Worm (Caenorhabditis elegans) whole organism, L1 larva: ENCODE results near the gene F44E2.8.

ENCODE experiments used
- C04F5.9 ChIP-seq: sonication (generic microtip); optimal IDR thresholded peaks from 2 replicates; lab custom pipeline; 2016; ENCODE audit warnings: missing genetic modification characterization, missing compliant biosample characterization
- C16A3.4 ChIP-seq: fragments of 150-350 bp; optimal IDR thresholded peaks from 2 replicates; lab custom pipeline; 2014; ENCODE audit warnings: missing biosample characterization, missing genetic modification characterization
- F16B12.6 ChIP-seq: fragments of 150-350 bp; optimal IDR thresholded peaks from 2 replicates; lab custom pipeline; 2014; ENCODE audit warnings: missing biosample characterization, missing genetic modification characterization
- Y116A8C.19 ChIP-seq: sonication (generic microtip); optimal IDR thresholded peaks from 2 replicates; lab custom pipeline; 2016; ENCODE audit warnings: missing compliant biosample characterization, missing genetic modification characterization, borderline replicate concordance
- aha-1 ChIP-seq: fragments of 150-350 bp; optimal IDR thresholded peaks from 2 replicates; lab custom pipeline; 2014; ENCODE audit warnings: missing biosample characterization, missing genetic modification characterization
- alr-1 ChIP-seq: fragments of 200-800 bp; sonication (Bioruptor generic); optimal IDR thresholded peaks from 2 replicates; lab custom pipeline; 2018; ENCODE audit warnings: borderline replicate concordance, mild to moderate bottlenecking, missing genetic modification characterization, missing compliant biosample characterization
- aly-2 ChIP-seq: fragments of 150-350 bp; optimal IDR thresholded peaks from 2 replicates; lab custom pipeline; 2014; ENCODE audit warnings: missing biosample characterization, missing genetic modification characterization
- blmp-1 ChIP-seq: fragments of 150-350 bp; optimal IDR thresholded peaks from 2 replicates; lab custom pipeline; 2014; ENCODE audit warnings: missing biosample characterization, missing genetic modification characterization
- ceh-63 ChIP-seq: fragments of 200-800 bp; sonication (Bioruptor generic); optimal IDR thresholded peaks from 2 replicates; lab custom pipeline; 2018; ENCODE audit warnings: mild to moderate bottlenecking, missing genetic modification characterization, missing compliant biosample characterization
- ceh-8 ChIP-seq: fragments of 200-800 bp; sonication (Bioruptor generic); optimal IDR thresholded peaks from 2 replicates; lab custom pipeline; 2018; ENCODE audit warnings: mild to moderate bottlenecking, missing genetic modification characterization, moderate library complexity, missing compliant biosample characterization
- ceh-82 ChIP-seq, 3 experiments: fragments of 150-350 bp in 1 of 3; sonication (generic microtip) in 2 of 3; optimal IDR thresholded peaks; 2 replicates each; lab custom pipeline; 2014 to 2017; ENCODE audit warnings: missing biosample characterization in 3 of 3, missing genetic modification characterization in 3 of 3
- ceh-88 ChIP-seq: fragments of 200-800 bp; sonication (Bioruptor generic); IDR thresholded peaks from 2 replicates; pipeline ENCODE4 v1.3.6; 2022; ENCODE audit warnings: missing genetic modification characterization, missing compliant biosample characterization
- ces-1 ChIP-seq: fragments of 150-350 bp; optimal IDR thresholded peaks from 2 replicates; lab custom pipeline; 2014; ENCODE audit warnings: missing biosample characterization, missing genetic modification reagents, missing genetic modification characterization
- dpl-1 ChIP-seq, 3 experiments: fragments of 150-350 bp in 2 of 3; sonication (generic microtip) in 1 of 3; optimal IDR thresholded peaks; 2 replicates each; lab custom pipeline; 2014 to 2017; ENCODE audit warnings: missing biosample characterization in 3 of 3, missing genetic modification characterization in 3 of 3, missing genetic modification reagents in 3 of 3
- efl-3 ChIP-seq: fragments of 200-800 bp; sonication (Bioruptor generic); optimal IDR thresholded peaks from 2 replicates; lab custom pipeline; 2018; ENCODE audit warnings: mild to moderate bottlenecking, missing genetic modification characterization, missing compliant biosample characterization
- egl-13 ChIP-seq: sonication (generic microtip); optimal IDR thresholded peaks from 2 replicates; lab custom pipeline; 2016; ENCODE audit warnings: missing genotype, missing genetic modification reagents, missing genetic modification characterization, missing compliant biosample characterization
- egl-27 ChIP-seq, 2 experiments: fragments of 150-350 bp in 1 of 2; sonication (generic microtip); optimal IDR thresholded peaks; 3 replicates each; lab custom pipeline; 2017 to 2018; ENCODE audit warnings: missing biosample characterization in 2 of 2, missing genetic modification characterization in 2 of 2, missing genetic modification reagents in 2 of 2
- elt-2 ChIP-seq: sonication (generic microtip); optimal IDR thresholded peaks from 2 replicates; lab custom pipeline; 2016; ENCODE audit warnings: missing genetic modification characterization, mild to moderate bottlenecking, inconsistent platforms, missing compliant biosample characterization, missing genetic modification reagents
- ets-5 ChIP-seq: fragments of 200-800 bp; sonication (Bioruptor generic); IDR thresholded peaks from 2 replicates; pipeline ENCODE4 v1.3.6; 2022; ENCODE audit warnings: missing genetic modification characterization, missing compliant biosample characterization
- fkh-8 ChIP-seq: sonication (generic microtip); optimal IDR thresholded peaks from 2 replicates; lab custom pipeline; 2016; ENCODE audit warnings: mild to moderate bottlenecking, missing genetic modification characterization, missing compliant biosample characterization
- grh-1 ChIP-seq: fragments of 200-800 bp; sonication (Bioruptor generic); IDR thresholded peaks from 2 replicates; pipeline ENCODE4 v1.3.6; 2022; ENCODE audit warnings: missing genetic modification reagents, missing genetic modification characterization, missing compliant biosample characterization
- hlh-4 ChIP-seq: sonication (generic microtip); optimal IDR thresholded peaks from 2 replicates; lab custom pipeline; 2016; ENCODE audit warnings: mild to moderate bottlenecking, missing genetic modification characterization, missing compliant biosample characterization
- irx-1 ChIP-seq: sonication (generic microtip); optimal IDR thresholded peaks from 2 replicates; lab custom pipeline; 2016; ENCODE audit warnings: missing genetic modification characterization, missing compliant biosample characterization
- isw-1 ChIP-seq: fragments of 200-800 bp; sonication (Bioruptor generic); IDR thresholded peaks from 2 replicates; pipeline ENCODE4 v1.3.6; 2022; ENCODE audit warnings: missing genetic modification characterization, missing compliant biosample characterization
- lin-13 ChIP-seq: fragments of 150-350 bp; optimal IDR thresholded peaks from 2 replicates; lab custom pipeline; 2014; ENCODE audit warnings: missing biosample characterization, missing genetic modification reagents, missing genetic modification characterization
- lin-14 ChIP-seq: fragments of 200-800 bp; sonication (Bioruptor generic); optimal IDR thresholded peaks from 2 replicates; lab custom pipeline; 2018; ENCODE audit warnings: mild to moderate bottlenecking, missing genetic modification characterization, moderate library complexity, missing compliant biosample characterization
- lin-15B ChIP-seq: fragments of 150-350 bp; sonication (generic microtip); optimal IDR thresholded peaks from 3 replicates; lab custom pipeline; 2014; ENCODE audit warnings: missing biosample characterization, missing genetic modification characterization
- mdl-1 ChIP-seq, 2 experiments: fragments of 150-350 bp; optimal IDR thresholded peaks; 2 replicates each; lab custom pipeline; 2014 to 2017; ENCODE audit warnings: missing biosample characterization in 2 of 2, missing genetic modification characterization in 2 of 2, inconsistent platforms in 1 of 2
- nhr-11 ChIP-seq: fragments of 150-350 bp; optimal IDR thresholded peaks from 2 replicates; lab custom pipeline; 2014; ENCODE audit warnings: missing biosample characterization, missing genetic modification characterization
- nhr-12 ChIP-seq: sonication (generic microtip); optimal IDR thresholded peaks from 2 replicates; lab custom pipeline; 2017; ENCODE audit warnings: missing biosample characterization, missing genetic modification characterization
- nhr-19 ChIP-seq: fragments of 200-800 bp; sonication (Bioruptor generic); conservative IDR thresholded peaks from 2 replicates; pipeline ENCODE4 v1.3.6; 2022; ENCODE audit warnings: missing genetic modification characterization, missing compliant biosample characterization
- nhr-20 ChIP-seq: sonication (generic microtip); optimal IDR thresholded peaks from 2 replicates; lab custom pipeline; 2016; ENCODE audit warnings: mild to moderate bottlenecking, missing genetic modification characterization, missing compliant biosample characterization
- nhr-237 ChIP-seq: fragments of 150-350 bp; optimal IDR thresholded peaks from 2 replicates; lab custom pipeline; 2014; ENCODE audit warnings: missing biosample characterization, missing genetic modification characterization
- nhr-47 ChIP-seq: sonication (generic microtip); optimal IDR thresholded peaks from 2 replicates; lab custom pipeline; 2016; ENCODE audit warnings: mild to moderate bottlenecking, missing genetic modification characterization, moderate library complexity, missing compliant biosample characterization
- nhr-71 ChIP-seq: sonication (generic microtip); optimal IDR thresholded peaks from 2 replicates; lab custom pipeline; 2016; ENCODE audit warnings: mild to moderate bottlenecking, missing genetic modification characterization, moderate library complexity, missing compliant biosample characterization
- nhr-76 ChIP-seq: sonication (generic microtip); optimal IDR thresholded peaks from 2 replicates; lab custom pipeline; 2017; ENCODE audit warnings: missing biosample characterization, missing genetic modification characterization
- nhr-85 ChIP-seq: sonication (generic microtip); peaks from one replicate; lab custom pipeline; 2016; ENCODE audit warnings: missing genetic modification characterization, inconsistent platforms, missing compliant biosample characterization
- pag-3 ChIP-seq: sonication (generic microtip); optimal IDR thresholded peaks from 2 replicates; lab custom pipeline; 2017; ENCODE audit warnings: missing genetic modification characterization, mild to moderate bottlenecking, missing compliant biosample characterization, antibody characterized with exemption, borderline replicate concordance; ENCODE audit not compliant: insufficient read depth
- pax-3 ChIP-seq: fragments of 200-800 bp; sonication (Bioruptor generic); optimal IDR thresholded peaks from 2 replicates; lab custom pipeline; 2018; ENCODE audit warnings: mild to moderate bottlenecking, missing genetic modification characterization, moderate library complexity, missing compliant biosample characterization
- pqm-1 ChIP-seq: sonication (generic microtip); optimal IDR thresholded peaks from 3 replicates; lab custom pipeline; 2017; ENCODE audit warnings: missing biosample characterization, missing genetic modification characterization
- skn-1 ChIP-seq: fragments of 150-350 bp; optimal IDR thresholded peaks from 2 replicates; lab custom pipeline; 2014; ENCODE audit warnings: missing biosample characterization, missing genetic modification characterization
- snu-23 ChIP-seq: sonication (generic microtip); optimal IDR thresholded peaks from 2 replicates; lab custom pipeline; 2016; ENCODE audit warnings: missing genetic modification characterization, missing compliant biosample characterization
- sptf-1 ChIP-seq: fragments of 150-350 bp; optimal IDR thresholded peaks from 2 replicates; lab custom pipeline; 2014; ENCODE audit warnings: missing biosample characterization, missing genetic modification characterization
- swsn-7 ChIP-seq: sonication (generic microtip); optimal IDR thresholded peaks from 2 replicates; lab custom pipeline; 2016; ENCODE audit warnings: missing genetic modification characterization, missing compliant biosample characterization
- tbx-2 ChIP-seq: sonication (generic microtip); optimal IDR thresholded peaks from 2 replicates; lab custom pipeline; 2016; ENCODE audit warnings: missing genetic modification characterization, missing compliant biosample characterization
- tlp-1 ChIP-seq: fragments of 150-350 bp; optimal IDR thresholded peaks from 2 replicates; lab custom pipeline; 2014; ENCODE audit warnings: missing biosample characterization, missing genetic modification characterization
- unc-130 ChIP-seq: fragments of 150-350 bp; optimal IDR thresholded peaks from 2 replicates; lab custom pipeline; 2017; ENCODE audit warnings: missing biosample characterization, missing genetic modification characterization, inconsistent platforms
- unc-62 ChIP-seq: fragments of 150-350 bp; optimal IDR thresholded peaks from 2 replicates; lab custom pipeline; 2014; ENCODE audit warnings: missing biosample characterization, missing genetic modification reagents, missing genetic modification characterization
- unc-86 ChIP-seq: sonication (generic microtip); optimal IDR thresholded peaks from 2 replicates; lab custom pipeline; 2016; ENCODE audit warnings: missing genetic modification characterization, missing compliant biosample characterization
- vab-15 ChIP-seq: sonication (generic microtip); optimal IDR thresholded peaks from 2 replicates; lab custom pipeline; 2017; ENCODE audit warnings: missing genotype, mild to moderate bottlenecking, missing genetic modification characterization, missing compliant biosample characterization
- xbp-1 ChIP-seq: sonication (generic microtip); optimal IDR thresholded peaks from 2 replicates; lab custom pipeline; 2016; ENCODE audit warnings: missing genetic modification characterization, missing compliant biosample characterization
- zag-1 ChIP-seq: fragments of 150-350 bp; optimal IDR thresholded peaks from 2 replicates; lab custom pipeline; 2014; ENCODE audit warnings: missing biosample characterization, missing genetic modification characterization
- ztf-4 ChIP-seq: fragments of 150-350 bp; optimal IDR thresholded peaks from 2 replicates; lab custom pipeline; 2014; ENCODE audit warnings: missing biosample characterization, missing genetic modification characterization

F44E2.8 gene

ce11 chrIII:8865294-8865766 is 15.7 kb upstream of the F44E2.8 start (continued):
- TF ChIP-seq hlh-4 (no peak), isw-1 (GFP tag; lab: Robert Waterston, UW) (no peak), pax-3 (tag; lab: Kevin White, UChicago) (no peak), nhr-19 (GFP tag; lab: Robert Waterston, UW) (peak; percentile 89), zag-1 (tag; lab: Kevin White, UChicago) (no peak), dpl-1 (GFP tag; optimal IDR thresholded peaks at IDR 0.05; lab: Kevin White, UChicago) (peak in 2 of 3 experiments; percentile 18 to 40), ztf-4 (tag; lab: Kevin White, UChicago) (peak; percentile 56), sptf-1 (no peak), egl-27 (tag; optimal IDR thresholded peaks at IDR 0.05; lab: Kevin White, UChicago) (no peak), ceh-8 (GFP tag; lab: Kevin White, UChicago) (peak; percentile 55), nhr-20 (peak; percentile 94), lin-14 (GFP tag; lab: Kevin White, UChicago) (peak; percentile 94), tbx-2 (tag; lab: Kevin White, UChicago) (peak; percentile 68), nhr-76 (tag; lab: Kevin White, UChicago) (no peak), unc-86 (tag; lab: Kevin White, UChicago) (no peak), pag-3 (tag; lab: Kevin White, UChicago) (peak; percentile 79), swsn-7 (tag; lab: Kevin White, UChicago) (peak; percentile 78), nhr-71 (tag; lab: Kevin White, UChicago) (peak; percentile 93), nhr-12 (tag; lab: Kevin White, UChicago) (no peak), aly-2 (tag; lab: Kevin White, UChicago) (no peak), ces-1 (GFP tag; lab: Kevin White, UChicago) (no peak), lin-15B (tag; lab: Kevin White, UChicago) (peak; percentile 2), nhr-11 (tag; lab: Kevin White, UChicago) (no peak), grh-1 (peak; percentile 69), snu-23 (peak; percentile 94), skn-1 (tag; lab: Kevin White, UChicago) (peak; percentile 55), nhr-237 (no peak), C16A3.4 (no peak), ceh-82 (tag; optimal IDR thresholded peaks at IDR 0.05; lab: Kevin White, UChicago) (peak in 2 of 3 experiments; percentile 34 to 61), xbp-1 (tag; lab: Kevin White, UChicago) (peak; percentile 67), lin-13 (GFP tag; lab: Kevin White, UChicago) (peak; percentile 69), irx-1 (tag; lab: Kevin White, UChicago) (no peak), elt-2 (peak; percentile 41), F16B12.6 (tag; lab: Kevin White, UChicago) (peak; percentile 18), vab-15 (no peak), ets-5 (GFP tag; lab: Robert Waterston, UW) (no peak), C04F5.9 (peak; percentile 74), tlp-1 (no peak), unc-62 (GFP tag; lab: Kevin White, UChicago) (no peak), pqm-1 (tag; lab: Kevin White, UChicago) (no peak), efl-3 (no peak), Y116A8C.19 (no peak), egl-13 (tag; lab: Kevin White, UChicago) (no peak), blmp-1 (peak; percentile 29), ceh-63 (GFP tag; lab: Kevin White, UChicago) (no peak), aha-1 (no peak), nhr-85 (tag; lab: Kevin White, UChicago) (peak; percentile 74), fkh-8 (no peak), nhr-47 (tag; lab: Kevin White, UChicago) (peak; percentile 80), unc-130 (peak; percentile 59), alr-1 (no peak), mdl-1 (tag; optimal IDR thresholded peaks at IDR 0.05; lab: Kevin White, UChicago) (peak in 1 of 2 experiments; percentile 45), ceh-88 (GFP tag; lab: Robert Waterston, UW) (peak; percentile 54; the same call in 1 of the 2 replicates)
